Worm (Caenorhabditis elegans): ENCODE data around the gene C14A6.5.

C14A6.5 gene

DNA sequence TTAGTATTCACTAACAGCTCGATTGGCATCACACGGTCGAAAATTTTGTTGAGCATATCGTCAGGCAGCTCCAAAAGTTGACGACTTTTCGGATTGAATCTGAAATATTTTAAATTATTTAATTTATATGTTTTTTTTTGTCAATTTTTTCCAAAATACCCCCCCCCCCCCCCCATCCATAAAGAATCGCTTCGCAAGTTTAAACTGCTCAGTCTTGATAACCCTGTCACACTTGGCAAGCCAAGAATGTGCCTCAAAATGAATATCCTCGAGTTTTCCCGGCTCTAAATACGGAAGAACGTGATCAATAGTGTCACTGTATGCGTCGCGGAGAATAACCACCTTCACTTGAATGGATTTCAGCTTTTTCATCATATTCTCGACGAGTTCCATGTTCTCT is 31.5 kb downstream of the C14A6.5 start, which contains the start of gene Y37H2A.18:
Gene Y37H2A.18 (minus strand): TSS at position 101 of the 400 bp plus-strand sequence.
- TF ChIP-seq hmg-11 (tag; optimal IDR thresholded peaks at IDR 0.05) (no peak), ceh-16 (tag; optimal IDR thresholded peaks at IDR 0.05) (no peak), unc-62 (GFP tag; optimal IDR thresholded peaks at IDR 0.05) (no peak), lsy-12 (tag; optimal IDR thresholded peaks at IDR 0.05) (no peak), ZK546.5 (tag; optimal IDR thresholded peaks at IDR 0.05) (no peak), elt-1 (tag; optimal IDR thresholded peaks at IDR 0.05) (no peak), ama-1 (optimal IDR thresholded peaks at IDR 0.05) (no peak), nfya-1 (tag; optimal IDR thresholded peaks at IDR 0.05; ENCODE audit: insufficient read depth) (no peak), pqm-1 (tag; optimal IDR thresholded peaks at IDR 0.05) (no peak)

DNA sequence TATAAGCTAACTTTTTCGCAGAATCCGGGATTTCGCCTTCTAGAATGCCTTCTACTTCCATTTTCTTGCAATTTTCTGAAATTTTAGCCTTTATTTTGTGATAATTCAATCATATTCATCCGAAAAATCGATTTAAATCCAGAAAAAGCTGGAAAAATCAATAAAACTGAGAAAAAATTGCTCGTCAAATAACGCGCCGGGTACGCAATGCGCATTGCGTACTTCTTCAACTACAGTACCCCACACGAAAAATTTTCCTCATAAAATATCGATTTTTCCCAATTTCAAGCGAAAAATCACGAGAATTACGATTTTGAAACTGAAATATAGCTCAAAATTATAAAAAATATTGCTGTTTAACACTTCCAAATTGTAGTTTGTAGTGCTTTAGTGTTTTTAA is 33.6 kb downstream of the C14A6.5 start, which contains the start of gene Y37H2A.12:
Gene Y37H2A.12 (minus strand): TSS at position 81 of the 400 bp plus-strand sequence.
- TF ChIP-seq unc-62 (GFP tag; optimal IDR thresholded peaks at IDR 0.05) (no peak), ceh-28 (tag; optimal IDR thresholded peaks at IDR 0.05) (peak; percentile 6), nhr-43 (tag; optimal IDR thresholded peaks at IDR 0.05; ENCODE audit: poor library complexity, severe bottlenecking) (no peak)

DNA sequence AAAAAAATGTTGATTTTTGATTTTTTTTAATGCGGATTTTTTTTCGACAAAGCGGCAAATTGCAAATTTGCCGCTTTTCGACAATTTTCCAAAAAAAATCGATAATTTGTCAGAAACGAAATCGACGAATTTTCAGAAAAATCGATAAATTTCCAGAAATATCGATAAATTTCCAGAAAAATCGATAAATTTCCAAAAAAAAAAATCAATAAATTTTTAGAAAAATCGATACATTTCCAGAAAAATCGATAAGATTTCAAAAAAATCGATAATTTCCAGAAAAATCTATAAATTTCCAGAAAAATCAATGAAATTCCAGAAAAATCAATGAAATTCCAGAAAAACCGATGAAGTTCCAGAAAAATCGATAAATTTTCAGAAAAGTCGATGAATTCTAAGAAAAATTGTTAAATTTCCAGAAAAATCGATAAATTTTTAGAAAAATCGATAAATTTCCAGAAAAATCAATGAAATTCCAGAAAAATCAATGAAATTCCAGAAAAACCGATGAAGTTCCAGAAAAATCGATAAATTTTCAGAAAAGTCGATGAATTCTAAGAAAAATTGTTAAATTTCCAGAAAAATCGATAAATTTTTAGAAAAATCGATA is 34.9 kb downstream of the C14A6.5 start:
- peak; percentile 82 for TF ChIP-seq ceh-28 (tag; optimal IDR thresholded peaks at IDR 0.05)

DNA sequence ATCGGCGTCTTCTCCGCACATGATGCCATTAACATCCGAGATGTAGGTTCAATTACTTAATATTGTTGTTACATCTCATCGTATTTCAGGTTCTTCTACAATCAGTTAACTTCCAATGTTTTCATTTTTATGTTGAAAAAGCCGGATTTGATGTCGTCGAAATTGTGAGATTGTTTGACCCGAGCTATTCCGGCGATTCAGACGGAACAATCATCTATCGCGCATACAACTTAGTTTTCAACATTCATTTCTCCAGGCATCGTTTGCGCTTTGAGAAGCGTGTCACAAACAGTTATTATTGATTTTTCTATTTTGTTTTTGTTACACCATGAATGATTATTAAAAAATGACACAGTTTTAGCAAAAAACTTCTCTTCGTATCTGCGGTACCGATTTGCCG is 36.1 kb downstream of the C14A6.5 start:
- no peak for TF ChIP-seq elt-2 (tag; optimal IDR thresholded peaks at IDR 0.05)
- TF ChIP-seq pha-4 (tag; optimal IDR thresholded peaks at IDR 0.05) = no peak
- TF ChIP-seq eor-1 (tag; optimal IDR thresholded peaks at IDR 0.05) = no peak
- TF ChIP-seq unc-62 (GFP tag; optimal IDR thresholded peaks at IDR 0.05) = no peak
- no peak for TF ChIP-seq mdl-1 (tag; optimal IDR thresholded peaks at IDR 0.05)
- no peak for TF ChIP-seq ceh-9 (tag; optimal IDR thresholded peaks at IDR 0.05)
- TF ChIP-seq nhr-11 (tag; optimal IDR thresholded peaks at IDR 0.05) = no peak
- TF ChIP-seq nhr-23 (tag; optimal IDR thresholded peaks at IDR 0.05) = no peak
- no peak for TF ChIP-seq tbx-2 (tag; optimal IDR thresholded peaks at IDR 0.05)
- no peak for TF ChIP-seq unc-39 (tag; optimal IDR thresholded peaks at IDR 0.05)
- no peak for TF ChIP-seq nfya-1 (tag; optimal IDR thresholded peaks at IDR 0.05; ENCODE audit: insufficient read depth)
- TF ChIP-seq aly-2 (tag; optimal IDR thresholded peaks at IDR 0.05) = no peak
- TF ChIP-seq ceh-16 (tag; optimal IDR thresholded peaks at IDR 0.05) = no peak
- TF ChIP-seq fkh-2 (tag; optimal IDR thresholded peaks at IDR 0.05) = no peak
- TF ChIP-seq ceh-28 (tag; optimal IDR thresholded peaks at IDR 0.05) = no peak
- TF ChIP-seq nhr-76 (tag; optimal IDR thresholded peaks at IDR 0.05) = no peak
- TF ChIP-seq nhr-77 (tag; optimal IDR thresholded peaks at IDR 0.05) = no peak
- TF ChIP-seq nhr-67 (tag; optimal IDR thresholded peaks at IDR 0.05) = no peak
- no peak for TF ChIP-seq pqm-1 (tag; optimal IDR thresholded peaks at IDR 0.05)

DNA sequence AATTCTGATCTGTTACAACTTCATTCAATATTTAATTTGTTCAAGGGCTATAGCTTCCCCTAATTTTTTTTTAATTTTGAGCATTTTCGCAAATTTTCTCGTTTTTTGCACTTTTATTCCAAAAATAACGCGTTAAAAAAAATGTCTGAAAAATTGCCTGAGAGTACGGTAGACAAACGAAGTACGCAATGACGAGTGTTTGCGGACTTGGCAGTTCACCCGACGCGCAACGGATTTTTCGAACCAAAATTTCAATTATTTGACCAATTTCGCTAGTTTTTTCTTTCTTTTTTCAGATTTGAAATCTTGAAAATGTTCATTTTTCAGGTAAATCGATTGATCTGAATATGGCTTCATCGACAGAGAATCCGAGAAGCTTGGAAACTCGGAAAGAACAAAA is 37.5 kb downstream of the C14A6.5 start, which contains the start of gene fbxa-211:
Gene fbxa-211 (plus strand): TSS at position 328 of the 400 bp plus-strand sequence.
- TF ChIP-seq ZK546.5 (tag; optimal IDR thresholded peaks at IDR 0.05) (no peak), nhr-77 (tag; optimal IDR thresholded peaks at IDR 0.05) (no peak), nhr-43 (tag; optimal IDR thresholded peaks at IDR 0.05; ENCODE audit: poor library complexity, severe bottlenecking) (no peak), jun-1 (tag; optimal IDR thresholded peaks at IDR 0.05) (no peak)

DNA sequence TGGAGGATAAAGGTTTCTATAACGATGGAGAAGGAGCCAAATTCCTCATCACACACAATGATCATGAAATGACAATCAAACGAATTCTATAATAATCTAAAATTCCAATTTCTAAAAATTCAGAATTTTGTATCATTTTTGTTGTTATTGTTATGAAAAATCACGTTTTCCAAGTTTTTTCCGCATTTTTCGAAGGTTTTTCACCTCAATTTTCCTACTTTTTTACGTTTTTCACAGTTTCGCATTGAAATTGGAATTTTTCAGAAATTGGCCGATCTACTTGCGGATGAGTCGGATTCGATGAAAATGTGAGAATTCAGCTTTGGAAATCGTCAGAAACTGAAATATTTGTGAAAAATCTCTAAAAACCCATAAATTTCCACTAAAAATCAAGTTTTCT is 39.6 kb downstream of the C14A6.5 start, which contains the start of gene fbxa-210:
Gene fbxa-210 (plus strand): TSS at position 301 of the 400 bp plus-strand sequence.
- TF ChIP-seq elt-1 (tag; optimal IDR thresholded peaks at IDR 0.05) (no peak), lsy-12 (tag; optimal IDR thresholded peaks at IDR 0.05) (no peak), skn-1 (tag; optimal IDR thresholded peaks at IDR 0.05) (no peak), ceh-16 (tag; optimal IDR thresholded peaks at IDR 0.05) (no peak), egl-27 (tag; optimal IDR thresholded peaks at IDR 0.05) (no peak), ztf-11 (tag; optimal IDR thresholded peaks at IDR 0.05) (no peak), pqm-1 (tag; optimal IDR thresholded peaks at IDR 0.05) (no peak), nhr-11 (tag; optimal IDR thresholded peaks at IDR 0.05) (no peak), mdl-1 (tag; optimal IDR thresholded peaks at IDR 0.05) (no peak), jun-1 (tag; optimal IDR thresholded peaks at IDR 0.05) (no peak), nhr-28 (tag; optimal IDR thresholded peaks at IDR 0.05) (no peak), nhr-43 (tag; optimal IDR thresholded peaks at IDR 0.05; ENCODE audit: poor library complexity, severe bottlenecking) (no peak), zag-1 (tag; optimal IDR thresholded peaks at IDR 0.05) (no peak), unc-39 (tag; optimal IDR thresholded peaks at IDR 0.05) (no peak)
